Fruit fly (Drosophila melanogaster) whole organism, wandering third instar larva: ENCODE results near the gene cact.
A peak's percentile ranks its signal among the peaks of the same experiment; 100 is the strongest.

Experiments
- Abd-B ChIP-seq: fragments of >200 bp; optimal IDR thresholded peaks from 2 replicates; lab custom pipeline; 2017; ENCODE audit warnings: missing biosample characterization, missing genetic modification characterization
- CG9705 ChIP-seq: fragments of 200-800 bp; sonication (Bioruptor generic); optimal IDR thresholded peaks from 2 replicates; lab custom pipeline; 2018; ENCODE audit warnings: missing biosample characterization, mild to moderate bottlenecking, missing genetic modification characterization
- Dif ChIP-seq: fragments of 200-275, 200-300 bp; sonication (Bioruptor generic); optimal IDR thresholded peaks from 2 replicates; lab custom pipeline; 2018; ENCODE audit warnings: missing biosample characterization, missing genetic modification characterization; ENCODE audit not compliant: partially characterized antibody
- OdsH ChIP-seq: fragments of 200-800 bp; sonication (Bioruptor generic); optimal IDR thresholded peaks from 2 replicates; lab custom pipeline; 2016; ENCODE audit warnings: missing biosample characterization, mild to moderate bottlenecking, missing genetic modification characterization
- brk ChIP-seq: fragments of 200-800 bp; sonication (Bioruptor generic); optimal IDR thresholded peaks from 2 replicates; lab custom pipeline; 2016; ENCODE audit warnings: missing biosample characterization, mild to moderate bottlenecking, missing genetic modification characterization
- foxo ChIP-seq, 2 experiments: fragments of 200-800 bp; sonication (Bioruptor generic); optimal IDR thresholded peaks; 2 replicates in 1 of 2; 3 replicates in 1 of 2; lab custom pipeline; 2016 to 2017; ENCODE audit warnings: missing biosample characterization in 2 of 2, missing genetic modification characterization in 2 of 2
- fru ChIP-seq: fragments of 200-800 bp; sonication (Bioruptor generic); optimal IDR thresholded peaks from 3 replicates; lab custom pipeline; 2016; ENCODE audit warnings: missing biosample characterization, mild to moderate bottlenecking, missing genetic modification characterization
- pan ChIP-seq: fragments of >200 bp; optimal IDR thresholded peaks from 2 replicates; lab custom pipeline; 2017
- sage ChIP-seq: fragments of 200-800 bp; sonication (Bioruptor generic); optimal IDR thresholded peaks from 2 replicates; lab custom pipeline; 2016; ENCODE audit warnings: missing biosample characterization, mild to moderate bottlenecking, missing genetic modification characterization
- tai ChIP-seq: sonication (Bioruptor generic); optimal IDR thresholded peaks from 2 replicates; lab custom pipeline; 2016; ENCODE audit warnings: missing biosample characterization, missing genetic modification characterization

dm6 chr2L:16272730-16273129 lies 53.3 kb downstream of the cact start:
- TF ChIP-seq pan (no peak), CG9705 (GFP tag; lab: Kevin White, UChicago) (no peak), brk (GFP tag; lab: Kevin White, UChicago) (peak; percentile 65), sage (GFP tag; lab: Kevin White, UChicago) (peak; percentile 40), OdsH (peak; percentile 57), foxo (GFP tag; optimal IDR thresholded peaks at IDR 0.05; lab: Kevin White, UChicago) (peak in 1 of 2 experiments; percentile 10), Abd-B (GFP tag; lab: Kevin White, UChicago) (no peak), Dif (GFP tag; lab: Kevin White, UChicago) (no peak), tai (GFP tag; lab: Kevin White, UChicago) (peak; percentile 67), fru (GFP tag; lab: Kevin White, UChicago) (peak; percentile 48)
